Fruit fly (Drosophila melanogaster) whole organism, embryonic: ENCODE results near the gene Atg2.
A peak's percentile ranks its signal among the peaks of the same experiment; 100 is the strongest.

Experiments used
- ATbp ChIP-seq: fragments of 200-800 bp; sonication (Bioruptor generic); optimal IDR thresholded peaks from 2 replicates; lab custom pipeline; 2017; ENCODE audit warnings: missing biosample characterization, mild to moderate bottlenecking, missing genetic modification characterization, missing genetic modification reagents
- Abd-B ChIP-seq: fragments of 200-800 bp; sonication (Bioruptor generic); optimal IDR thresholded peaks from 2 replicates; lab custom pipeline; 2018; ENCODE audit warnings: missing biosample characterization, mild to moderate bottlenecking, missing genetic modification characterization, moderate library complexity
- Asciz ChIP-seq: fragments of 200-800 bp; sonication (Bioruptor generic); optimal IDR thresholded peaks from 2 replicates; lab custom pipeline; 2017; ENCODE audit warnings: missing biosample characterization, mild to moderate bottlenecking, missing genetic modification characterization, missing genetic modification reagents
- Blimp-1 ChIP-seq: fragments of 200-800 bp; sonication (Bioruptor generic); optimal IDR thresholded peaks from 3 replicates; lab custom pipeline; 2018; ENCODE audit warnings: missing biosample characterization, missing genetic modification characterization, mild to moderate bottlenecking, moderate library complexity, missing genetic modification reagents
- CG10979 ChIP-seq: fragments of 200-800 bp; sonication (Bioruptor generic); optimal IDR thresholded peaks from 2 replicates; lab custom pipeline; 2018; ENCODE audit warnings: missing biosample characterization, mild to moderate bottlenecking, missing genetic modification characterization, moderate library complexity
- CG12104 ChIP-seq: fragments of 200-800 bp; sonication (Bioruptor generic); optimal IDR thresholded peaks from 3 replicates; lab custom pipeline; 2016; ENCODE audit warnings: missing biosample characterization, missing genetic modification characterization
- CG12155 ChIP-seq: fragments of 200-800 bp; sonication (Bioruptor generic); optimal IDR thresholded peaks from 3 replicates; lab custom pipeline; 2016; ENCODE audit warnings: missing biosample characterization, missing genetic modification characterization
- CG13775 ChIP-seq: fragments of 200-800 bp; sonication (Bioruptor generic); optimal IDR thresholded peaks from 3 replicates; lab custom pipeline; 2017; ENCODE audit warnings: missing biosample characterization, mild to moderate bottlenecking, missing genetic modification characterization
- CG1603 ChIP-seq: fragments of 200-800 bp; sonication (Bioruptor generic); optimal IDR thresholded peaks from 2 replicates; lab custom pipeline; 2019; ENCODE audit warnings: missing biosample characterization, mild to moderate bottlenecking, missing genetic modification characterization, moderate library complexity
- CG16815 ChIP-seq: fragments of 200-800 bp; sonication (Bioruptor generic); optimal IDR thresholded peaks from 3 replicates; lab custom pipeline; 2017; ENCODE audit warnings: missing biosample characterization, mild to moderate bottlenecking, missing genetic modification characterization
- CG18599 ChIP-seq: fragments of 200-800 bp; sonication (Bioruptor generic); optimal IDR thresholded peaks from 3 replicates; lab custom pipeline; 2017; ENCODE audit warnings: missing biosample characterization, missing genetic modification characterization, mild to moderate bottlenecking, moderate library complexity, missing genetic modification reagents
- CG2202 ChIP-seq: fragments of 200-800 bp; sonication (Bioruptor generic); optimal IDR thresholded peaks from 2 replicates; lab custom pipeline; 2018; ENCODE audit warnings: missing biosample characterization, mild to moderate bottlenecking, missing genetic modification characterization
- CG2712 ChIP-seq: fragments of 200-800 bp; optimal IDR thresholded peaks from 3 replicates; lab custom pipeline; 2019; ENCODE audit warnings: missing biosample characterization, mild to moderate bottlenecking, missing genetic modification characterization, moderate library complexity
- CG30403 ChIP-seq: fragments of 200-800 bp; sonication (Bioruptor generic); optimal IDR thresholded peaks from 3 replicates; lab custom pipeline; 2016; ENCODE audit warnings: missing biosample characterization, missing genetic modification characterization
- CG31441 ChIP-seq: fragments of 200-800 bp; sonication (Bioruptor generic); IDR thresholded peaks from 2 replicates; pipeline ENCODE4 v1.3.6; 2022; ENCODE audit warnings: missing biosample characterization, missing genetic modification characterization
- CG32532 ChIP-seq: fragments of 200-800 bp; sonication (Bioruptor generic); IDR thresholded peaks from 2 replicates; pipeline ENCODE4 v1.3.6; 2022; ENCODE audit warnings: missing biosample characterization, missing genetic modification characterization
- CG4282 ChIP-seq: fragments of 200-800 bp; sonication (Bioruptor generic); optimal IDR thresholded peaks from 2 replicates; lab custom pipeline; 2016; ENCODE audit warnings: missing biosample characterization, missing genetic modification characterization
- CG4707 ChIP-seq: fragments of 200-800 bp; sonication (Bioruptor generic); optimal IDR thresholded peaks from 2 replicates; lab custom pipeline; 2018; ENCODE audit warnings: missing biosample characterization, mild to moderate bottlenecking, missing genetic modification characterization, moderate library complexity
- CG5180 ChIP-seq: fragments of 200-800 bp; sonication (Bioruptor generic); optimal IDR thresholded peaks from 3 replicates; lab custom pipeline; 2017; ENCODE audit warnings: missing biosample characterization, missing genetic modification characterization, mild to moderate bottlenecking, moderate library complexity, missing genetic modification reagents
- CG6689 ChIP-seq: fragments of 200-800 bp; sonication (Bioruptor generic); IDR thresholded peaks from 2 replicates; pipeline ENCODE4 v1.3.6; 2022; ENCODE audit warnings: missing biosample characterization, missing genetic modification characterization
- CG6813 ChIP-seq: fragments of 200-800 bp; sonication (Bioruptor generic); optimal IDR thresholded peaks from 2 replicates; lab custom pipeline; 2017; ENCODE audit warnings: missing biosample characterization, missing genetic modification characterization, mild to moderate bottlenecking, moderate library complexity, missing genetic modification reagents
- CG9727 ChIP-seq: fragments of 200-800 bp; sonication (Bioruptor generic); optimal IDR thresholded peaks from 3 replicates; lab custom pipeline; 2017; ENCODE audit warnings: missing biosample characterization, mild to moderate bottlenecking, missing genetic modification characterization
- E2f1 ChIP-seq: fragments of 200-800 bp; sonication (Bioruptor generic); IDR thresholded peaks from 2 replicates; pipeline ENCODE4 v1.3.6; 2022; ENCODE audit warnings: missing biosample characterization, missing genetic modification characterization
- GATAe ChIP-seq: fragments of 200-800 bp; sonication (Bioruptor generic); conservative IDR thresholded peaks from 2 replicates; pipeline ENCODE4 v1.3.6; 2022; ENCODE audit warnings: missing biosample characterization, missing genetic modification characterization
- Gsc ChIP-seq: fragments of 200-800 bp; sonication (Bioruptor generic); IDR thresholded peaks from 2 replicates; pipeline ENCODE4 v1.3.6; 2022; ENCODE audit warnings: missing biosample characterization, missing genetic modification characterization
- H2.0 ChIP-seq: fragments of 200-800 bp; sonication (Bioruptor generic); IDR thresholded peaks from 2 replicates; pipeline ENCODE4 v1.3.6; 2022; ENCODE audit warnings: missing biosample characterization, missing genetic modification characterization
- Hsf ChIP-seq: fragments of 200-800 bp; sonication (Bioruptor generic); optimal IDR thresholded peaks from 3 replicates; lab custom pipeline; 2016; ENCODE audit warnings: missing biosample characterization, missing genetic modification characterization
- MESR4 ChIP-seq: fragments of 200-800 bp; sonication (Bioruptor generic); optimal IDR thresholded peaks from 2 replicates; lab custom pipeline; 2018; ENCODE audit warnings: missing biosample characterization, mild to moderate bottlenecking, missing genetic modification characterization, moderate library complexity
- Meics ChIP-seq: fragments of 200-800 bp; sonication (Bioruptor generic); optimal IDR thresholded peaks from 2 replicates; lab custom pipeline; 2017; ENCODE audit warnings: missing biosample characterization, mild to moderate bottlenecking, missing genetic modification characterization
- Nf-YA ChIP-seq: fragments of 200-800 bp; sonication (Bioruptor generic); IDR thresholded peaks from 2 replicates; pipeline ENCODE4 v1.3.6; 2022; ENCODE audit warnings: missing biosample characterization, missing genetic modification characterization
- NfI ChIP-seq: fragments of 200-800 bp; sonication (Bioruptor generic); optimal IDR thresholded peaks from 3 replicates; lab custom pipeline; 2018; ENCODE audit warnings: missing biosample characterization, mild to moderate bottlenecking, missing genetic modification characterization, moderate library complexity
- Opbp ChIP-seq: fragments of 200-800 bp; sonication (Bioruptor generic); IDR thresholded peaks from 3 replicates; pipeline ENCODE4 v1.3.6; 2022; ENCODE audit warnings: missing biosample characterization, missing genetic modification characterization; ENCODE audit not compliant: partially characterized antibody
- Sry-β ChIP-seq: fragments of 200-800 bp; sonication (Bioruptor generic); optimal IDR thresholded peaks from 2 replicates; lab custom pipeline; 2018; ENCODE audit warnings: missing biosample characterization, mild to moderate bottlenecking, missing genetic modification characterization, moderate library complexity
- Ssrp ChIP-seq: fragments of 200-800 bp; sonication (Bioruptor generic); optimal IDR thresholded peaks from 2 replicates; lab custom pipeline; 2018; ENCODE audit warnings: missing biosample characterization, mild to moderate bottlenecking, missing genetic modification characterization, moderate library complexity
- bigmax ChIP-seq: fragments of 200-800 bp; sonication (Bioruptor generic); optimal IDR thresholded peaks from 2 replicates; lab custom pipeline; 2018; ENCODE audit warnings: missing biosample characterization, mild to moderate bottlenecking, missing genetic modification characterization
- chinmo ChIP-seq: fragments of 200-800 bp; sonication (Bioruptor generic); IDR thresholded peaks from 4 replicates; pipeline ENCODE4 v1.3.6; 2022; ENCODE audit warnings: missing biosample characterization, missing genetic modification characterization; ENCODE audit not compliant: partially characterized antibody
- ewg ChIP-seq: fragments of 200-800 bp; sonication (Bioruptor generic); optimal IDR thresholded peaks from 3 replicates; lab custom pipeline; 2017; ENCODE audit warnings: mild to moderate bottlenecking, missing biosample characterization, missing genetic modification reagents, missing genetic modification characterization
- ftz-f1 ChIP-seq: fragments of 200-800 bp; sonication (Bioruptor generic); optimal IDR thresholded peaks from 2 replicates; lab custom pipeline; 2016; ENCODE audit warnings: missing biosample characterization, missing genetic modification characterization
- grau ChIP-seq: fragments of 200-800 bp; optimal IDR thresholded peaks from 3 replicates; lab custom pipeline; 2019; ENCODE audit warnings: missing biosample characterization, mild to moderate bottlenecking, missing genetic modification characterization, moderate library complexity
- lab ChIP-seq: fragments of 200-800 bp; sonication (Bioruptor generic); optimal IDR thresholded peaks from 3 replicates; lab custom pipeline; 2017; ENCODE audit warnings: missing biosample characterization, missing genetic modification characterization, mild to moderate bottlenecking, moderate library complexity, missing genetic modification reagents
- nau ChIP-seq: fragments of 200-800 bp; sonication (Bioruptor generic); optimal IDR thresholded peaks from 3 replicates; lab custom pipeline; 2017; ENCODE audit warnings: missing biosample characterization, mild to moderate bottlenecking, missing genetic modification characterization, missing genetic modification reagents
- odd ChIP-seq: fragments of 200-800 bp; sonication (Bioruptor generic); optimal IDR thresholded peaks from 2 replicates; lab custom pipeline; 2017; ENCODE audit warnings: missing biosample characterization, mild to moderate bottlenecking, missing genetic modification characterization
- pb ChIP-seq: fragments of 200-800 bp; sonication (Bioruptor generic); optimal IDR thresholded peaks from 3 replicates; lab custom pipeline; 2016; ENCODE audit warnings: missing biosample characterization, missing genetic modification characterization
- pnt ChIP-seq: fragments of 200-800 bp; sonication (Bioruptor generic); optimal IDR thresholded peaks from 3 replicates; lab custom pipeline; 2016; ENCODE audit warnings: missing biosample characterization, missing genetic modification characterization
- ro ChIP-seq: fragments of 200-800 bp; sonication (Bioruptor generic); IDR thresholded peaks from 2 replicates; pipeline ENCODE4 v1.3.6; 2022; ENCODE audit warnings: missing biosample characterization, missing genetic modification characterization
- sens-2 ChIP-seq: fragments of 200-800 bp; sonication (Bioruptor generic); IDR thresholded peaks from 2 replicates; pipeline ENCODE4 v1.3.6; 2022; ENCODE audit warnings: missing biosample characterization, missing genetic modification characterization
- seq ChIP-seq: fragments of 200-800 bp; sonication (Bioruptor generic); IDR thresholded peaks from 2 replicates; pipeline ENCODE4 v1.3.6; 2022; ENCODE audit warnings: missing biosample characterization, missing genetic modification characterization
- ttk ChIP-seq: fragments of 200-800 bp; sonication (Bioruptor generic); IDR thresholded peaks from 2 replicates; pipeline ENCODE4 v2.1.2; 2022; ENCODE audit warnings: missing biosample characterization, missing genetic modification characterization
- usp ChIP-seq: fragments of >200 bp; optimal IDR thresholded peaks from 2 replicates; lab custom pipeline; 2017; ENCODE audit warnings: missing biosample characterization, missing genetic modification characterization

Atg2 gene

dm6 chr3L:2824024-2824687 lies 50.0 kb downstream of the Atg2 start (continued):
- TF ChIP-seq CG16815 (GFP tag; lab: Kevin White, UChicago), result peak; percentile 50
- 0 out of 2 replicates have a peak, but pooled peaks have one; percentile 53 for TF ChIP-seq sens-2 (GFP tag; lab: Robert Waterston, UW)
- peak; percentile 50; the same call in 1 of the 2 replicates for TF ChIP-seq ttk (GFP tag; lab: Robert Waterston, UW)
- TF ChIP-seq Abd-B (GFP tag; lab: Kevin White, UChicago), result peak; percentile 7
- peak; percentile 14 for TF ChIP-seq ewg (GFP tag; lab: Kevin White, UChicago)
- TF ChIP-seq CG13775, result peak; percentile 36
- TF ChIP-seq Opbp (GFP tag; lab: Robert Waterston, UW), result no peak
- no peak for TF ChIP-seq Sry-β
- peak; percentile 67 for TF ChIP-seq nau (GFP tag; lab: Kevin White, UChicago)
- peak; percentile 73 for TF ChIP-seq CG31441
- peak; percentile 12 for TF ChIP-seq CG5180 (GFP tag; lab: Kevin White, UChicago)
- no peak for TF ChIP-seq GATAe (GFP tag; lab: Robert Waterston, UW)
- no peak for TF ChIP-seq MESR4 (GFP tag; lab: Kevin White, UChicago)
- TF ChIP-seq ATbp (GFP tag; lab: Kevin White, UChicago), result peak; percentile 70
- TF ChIP-seq usp (GFP tag; lab: Kevin White, UChicago), result no peak
- peak; percentile 68 for TF ChIP-seq Ssrp (tag; lab: Kevin White, UChicago)
- no peak for TF ChIP-seq bigmax (GFP tag; lab: Kevin White, UChicago)
- peak; percentile 62 for TF ChIP-seq CG2202 (tag; lab: Kevin White, UChicago)
- peak; percentile 59 for TF ChIP-seq CG6689 (GFP tag; lab: Robert Waterston, UW)
- TF ChIP-seq CG1603 (tag; lab: Kevin White, UChicago), result peak; percentile 22
- peak; percentile 70 for TF ChIP-seq Blimp-1 (GFP tag; lab: Kevin White, UChicago)
- TF ChIP-seq CG10979, result peak; percentile 78
- peak; percentile 80 for TF ChIP-seq CG2712 (tag; lab: Kevin White, UChicago)
- TF ChIP-seq Asciz, result peak; percentile 24
- no peak for TF ChIP-seq pb
- no peak for TF ChIP-seq CG32532
- peak; percentile 47 for TF ChIP-seq H2.0 (GFP tag; lab: Robert Waterston, UW)
- TF ChIP-seq CG12155 (GFP tag; lab: Kevin White, UChicago), result no peak
- peak; percentile 10 for TF ChIP-seq pnt
- peak; percentile 22 for TF ChIP-seq Meics (GFP tag; lab: Kevin White, UChicago)
- no peak for TF ChIP-seq chinmo (GFP tag; lab: Robert Waterston, UW)
- TF ChIP-seq seq (GFP tag; lab: Robert Waterston, UW), result no peak
- TF ChIP-seq CG4707 (GFP tag; lab: Kevin White, UChicago), result peak; percentile 33
- TF ChIP-seq CG18599 (GFP tag; lab: Kevin White, UChicago), result peak; percentile 31
- peak; percentile 67 for TF ChIP-seq CG30403 (GFP tag; lab: Kevin White, UChicago)
- peak; percentile 23 for TF ChIP-seq lab (GFP tag; lab: Kevin White, UChicago)
- TF ChIP-seq NfI, result no peak
- TF ChIP-seq CG12104 (GFP tag; lab: Kevin White, UChicago), result no peak
- peak; percentile 56 for TF ChIP-seq grau (tag; lab: Kevin White, UChicago)
- TF ChIP-seq Gsc, result no peak
- peak; percentile 48 for TF ChIP-seq CG9727 (GFP tag; lab: Kevin White, UChicago)
- TF ChIP-seq odd (GFP tag; lab: Kevin White, UChicago), result no peak
- peak; percentile 12 for TF ChIP-seq CG6813 (GFP tag; lab: Kevin White, UChicago)
- peak; percentile 26 for TF ChIP-seq Hsf (GFP tag; lab: Kevin White, UChicago)
- no peak for TF ChIP-seq CG4282
- TF ChIP-seq Nf-YA (GFP tag; lab: Robert Waterston, UW), result no peak
- no peak for TF ChIP-seq ro (GFP tag; lab: Robert Waterston, UW)
- no peak for TF ChIP-seq ftz-f1 (GFP tag; lab: Kevin White, UChicago)
- no peak for TF ChIP-seq E2f1 (GFP tag; lab: Robert Waterston, UW)
